Fruit fly (Drosophila melanogaster) whole organism, embryonic: ENCODE results near the gene Ant2.

ENCODE experiments used
- ATbp ChIP-seq: fragments of 200-800 bp; sonication (Bioruptor generic); optimal IDR thresholded peaks from 2 replicates; lab custom pipeline; 2017; ENCODE audit warnings: missing biosample characterization, mild to moderate bottlenecking, missing genetic modification characterization, missing genetic modification reagents
- Abd-B ChIP-seq: fragments of 200-800 bp; sonication (Bioruptor generic); optimal IDR thresholded peaks from 2 replicates; lab custom pipeline; 2018; ENCODE audit warnings: missing biosample characterization, mild to moderate bottlenecking, missing genetic modification characterization, moderate library complexity
- Atf-2 ChIP-seq: fragments of 200-800 bp; sonication (Bioruptor generic); optimal IDR thresholded peaks from 2 replicates; lab custom pipeline; 2016; ENCODE audit warnings: missing biosample characterization, missing genetic modification characterization
- BEAF-32 ChIP-seq: fragments of 200-800 bp; sonication (Bioruptor generic); optimal IDR thresholded peaks from 3 replicates; lab custom pipeline; 2017; ENCODE audit warnings: missing biosample characterization, missing genetic modification characterization, mild to moderate bottlenecking, moderate library complexity, missing genetic modification reagents
- Bdp1 ChIP-seq: fragments of 200-800 bp; sonication (Bioruptor generic); optimal IDR thresholded peaks from 3 replicates; lab custom pipeline; 2016; ENCODE audit warnings: missing biosample characterization, missing genetic modification characterization
- Bteb2 ChIP-seq: fragments of 200-800 bp; sonication (Bioruptor generic); optimal IDR thresholded peaks from 2 replicates; lab custom pipeline; 2016; ENCODE audit warnings: missing biosample characterization, missing genetic modification characterization
- CG10147 ChIP-seq: fragments of 200-800 bp; sonication (Bioruptor generic); optimal IDR thresholded peaks from 2 replicates; lab custom pipeline; 2019; ENCODE audit warnings: missing biosample characterization, mild to moderate bottlenecking, missing genetic modification characterization, moderate library complexity
- CG11247 ChIP-seq: fragments of 200-800 bp; sonication (Bioruptor generic); IDR thresholded peaks from 2 replicates; pipeline ENCODE4 v1.3.6; 2022; ENCODE audit warnings: missing biosample characterization, missing genetic modification characterization
- CG11560 ChIP-seq: fragments of 200-800 bp; sonication (Bioruptor generic); IDR thresholded peaks from 3 replicates; pipeline ENCODE4 v1.3.6; 2022; ENCODE audit warnings: missing biosample characterization, missing genetic modification characterization
- CG12236 ChIP-seq: fragments of 200-800 bp; sonication (Bioruptor generic); optimal IDR thresholded peaks from 2 replicates; lab custom pipeline; 2016; ENCODE audit warnings: missing biosample characterization, missing genetic modification characterization
- CG12769 ChIP-seq: fragments of 200-800 bp; sonication (Bioruptor generic); optimal IDR thresholded peaks from 2 replicates; lab custom pipeline; 2019; ENCODE audit warnings: missing biosample characterization, mild to moderate bottlenecking, missing genetic modification characterization, moderate library complexity
- CG12942 ChIP-seq: fragments of 200-800 bp; sonication (Bioruptor generic); optimal IDR thresholded peaks from 3 replicates; lab custom pipeline; 2016; ENCODE audit warnings: missing biosample characterization, missing genetic modification characterization
- CG14441 ChIP-seq: fragments of 200-800 bp; sonication (Bioruptor generic); IDR thresholded peaks from 2 replicates; pipeline ENCODE4 v1.3.6; 2022; ENCODE audit warnings: missing biosample characterization, missing genetic modification characterization
- CG14860 ChIP-seq: fragments of 200-800 bp; sonication (Bioruptor generic); IDR thresholded peaks from 3 replicates; pipeline ENCODE4 v1.3.6; 2022; ENCODE audit warnings: missing biosample characterization, missing genetic modification characterization; ENCODE audit not compliant: partially characterized antibody
- CG17186 ChIP-seq: fragments of 200-800 bp; sonication (Bioruptor generic); optimal IDR thresholded peaks from 3 replicates; lab custom pipeline; 2017; ENCODE audit warnings: missing biosample characterization, missing genetic modification reagents, missing genetic modification characterization
- CG3163 ChIP-seq: fragments of 200-800 bp; sonication (Bioruptor generic); optimal IDR thresholded peaks from 3 replicates; lab custom pipeline; 2016; ENCODE audit warnings: missing biosample characterization, missing genetic modification characterization
- CG3847 ChIP-seq: fragments of 200-800 bp; sonication (Bioruptor generic); IDR thresholded peaks from 2 replicates; pipeline ENCODE4 v1.3.6; 2022; ENCODE audit warnings: missing biosample characterization, missing genetic modification characterization
- CG4730 ChIP-seq: fragments of 200-800 bp; sonication (Bioruptor generic); IDR thresholded peaks from 2 replicates; pipeline ENCODE4 v1.3.6; 2022; ENCODE audit warnings: missing biosample characterization, missing genetic modification characterization
- CG7786 ChIP-seq: fragments of 200-800 bp; sonication (Bioruptor generic); optimal IDR thresholded peaks from 2 replicates; lab custom pipeline; 2016; ENCODE audit warnings: missing biosample characterization, missing genetic modification characterization
- CG7987 ChIP-seq: fragments of 200-800 bp; sonication (Bioruptor generic); optimal IDR thresholded peaks from 2 replicates; lab custom pipeline; 2018; ENCODE audit warnings: missing biosample characterization, mild to moderate bottlenecking, missing genetic modification characterization, moderate library complexity
- Doc3 ChIP-seq: fragments of 200-800 bp; sonication (Bioruptor generic); IDR thresholded peaks from 3 replicates; pipeline ENCODE4 v1.3.6; 2022; ENCODE audit warnings: missing biosample characterization, missing genetic modification characterization; ENCODE audit not compliant: partially characterized antibody
- Ets65A ChIP-seq: fragments of 200-800 bp; sonication (Bioruptor generic); peaks from one replicate; lab custom pipeline; 2016; ENCODE audit warnings: missing biosample characterization, missing genetic modification characterization
- Gug ChIP-seq: fragments of 200-800 bp; sonication (Bioruptor generic); IDR thresholded peaks from 4 replicates; pipeline ENCODE4 v1.3.6; 2022; ENCODE audit warnings: missing biosample characterization, missing genetic modification characterization
- Hey ChIP-seq: fragments of 200-800 bp; sonication (Bioruptor generic); optimal IDR thresholded peaks from 3 replicates; lab custom pipeline; 2018; ENCODE audit warnings: missing biosample characterization, mild to moderate bottlenecking, missing genetic modification characterization
- HmgD ChIP-seq: fragments of 200-800 bp; sonication (Bioruptor generic); optimal IDR thresholded peaks from 3 replicates; lab custom pipeline; 2016; ENCODE audit warnings: missing biosample characterization, missing genetic modification characterization
- Kr ChIP-seq: fragments of 200-800 bp; sonication (Bioruptor generic); optimal IDR thresholded peaks from 2 replicates; lab custom pipeline; 2017; ENCODE audit warnings: missing biosample characterization, mild to moderate bottlenecking, missing genetic modification characterization
- Mad ChIP-seq: fragments of 200-800 bp; sonication (Bioruptor generic); optimal IDR thresholded peaks from 2 replicates; lab custom pipeline; 2016; ENCODE audit warnings: missing biosample characterization, missing genetic modification characterization
- Max ChIP-seq: fragments of 200-800 bp; sonication (Bioruptor generic); optimal IDR thresholded peaks from 2 replicates; lab custom pipeline; 2016; ENCODE audit warnings: missing biosample characterization, mild to moderate bottlenecking, missing genetic modification characterization
- Med ChIP-seq: fragments of 200-800 bp; sonication (Bioruptor generic); peaks from one replicate; lab custom pipeline; 2016; ENCODE audit warnings: missing biosample characterization, missing genetic modification characterization, mild to moderate bottlenecking, inconsistent platforms, moderate library complexity
- NfI ChIP-seq: fragments of 200-800 bp; sonication (Bioruptor generic); optimal IDR thresholded peaks from 3 replicates; lab custom pipeline; 2018; ENCODE audit warnings: missing biosample characterization, mild to moderate bottlenecking, missing genetic modification characterization, moderate library complexity
- Opbp ChIP-seq: fragments of 200-800 bp; sonication (Bioruptor generic); IDR thresholded peaks from 3 replicates; pipeline ENCODE4 v1.3.6; 2022; ENCODE audit warnings: missing biosample characterization, missing genetic modification characterization; ENCODE audit not compliant: partially characterized antibody
- Rfx ChIP-seq: fragments of 200-800 bp; sonication (Bioruptor generic); IDR thresholded peaks from 2 replicates; pipeline ENCODE4 v1.3.6; 2022; ENCODE audit warnings: missing biosample characterization, missing genetic modification characterization
- Spps ChIP-seq: fragments of 200-800 bp; sonication (Bioruptor generic); optimal IDR thresholded peaks from 2 replicates; lab custom pipeline; 2018; ENCODE audit warnings: missing biosample characterization, mild to moderate bottlenecking, missing genetic modification characterization
- Usf ChIP-seq: fragments of 200-800 bp; sonication (Bioruptor generic); optimal IDR thresholded peaks from 2 replicates; lab custom pipeline; 2017; ENCODE audit warnings: missing genotype, missing biosample characterization, missing genetic modification characterization
- aop ChIP-seq: fragments of 200-800 bp; sonication (Bioruptor generic); IDR thresholded peaks from 2 replicates; pipeline ENCODE4 v1.3.6; 2022; ENCODE audit warnings: missing biosample characterization, missing genetic modification characterization
- bsh ChIP-seq, 2 experiments: fragments of 200-800 bp; sonication (Bioruptor generic); optimal IDR thresholded peaks; 2 replicates each; lab custom pipeline; 2017 to 2018; ENCODE audit warnings: mild to moderate bottlenecking in 2 of 2, missing biosample characterization in 2 of 2, missing genetic modification characterization in 2 of 2, moderate library complexity in 1 of 2
- cas ChIP-seq: fragments of 200-800 bp; sonication (Bioruptor generic); IDR thresholded peaks from 2 replicates; pipeline ENCODE4 v1.3.6; 2022; ENCODE audit warnings: missing biosample characterization, missing genetic modification characterization
- cg ChIP-seq: fragments of 200-800 bp; sonication (Bioruptor generic); optimal IDR thresholded peaks from 3 replicates; lab custom pipeline; 2019; ENCODE audit warnings: missing biosample characterization, mild to moderate bottlenecking, missing genetic modification characterization, moderate library complexity
- chinmo ChIP-seq: fragments of 200-800 bp; sonication (Bioruptor generic); IDR thresholded peaks from 4 replicates; pipeline ENCODE4 v1.3.6; 2022; ENCODE audit warnings: missing biosample characterization, missing genetic modification characterization; ENCODE audit not compliant: partially characterized antibody
- dmrt99B ChIP-seq: fragments of 200-800 bp; sonication (Bioruptor generic); optimal IDR thresholded peaks from 2 replicates; lab custom pipeline; 2018; ENCODE audit warnings: missing biosample characterization, mild to moderate bottlenecking, missing genetic modification characterization, moderate library complexity
- en ChIP-seq: fragments of 200-800 bp; sonication (Bioruptor generic); optimal IDR thresholded peaks from 2 replicates; lab custom pipeline; 2016; ENCODE audit warnings: missing biosample characterization, missing genetic modification characterization
- gfzf ChIP-seq: fragments of 200-800 bp; sonication (Bioruptor generic); optimal IDR thresholded peaks from 2 replicates; lab custom pipeline; 2016; ENCODE audit warnings: missing biosample characterization, mild to moderate bottlenecking, missing genetic modification characterization, moderate library complexity
- gt ChIP-seq: fragments of 200-800 bp; sonication (Bioruptor generic); IDR thresholded peaks from 2 replicates; pipeline ENCODE4 v1.3.6; 2022; ENCODE audit warnings: missing biosample characterization, missing genetic modification characterization
- h ChIP-seq: fragments of >200 bp; optimal IDR thresholded peaks from 2 replicates; lab custom pipeline; 2017
- lmd ChIP-seq: fragments of 200-800 bp; sonication (Bioruptor generic); IDR thresholded peaks from 2 replicates; pipeline ENCODE4 v1.3.6; 2022; ENCODE audit warnings: missing biosample characterization, missing genetic modification characterization
- nau ChIP-seq: fragments of 200-800 bp; sonication (Bioruptor generic); optimal IDR thresholded peaks from 3 replicates; lab custom pipeline; 2017; ENCODE audit warnings: missing biosample characterization, mild to moderate bottlenecking, missing genetic modification characterization, missing genetic modification reagents
- nerfin-2 ChIP-seq: fragments of 200-800 bp; sonication (Bioruptor generic); IDR thresholded peaks from 2 replicates; pipeline ENCODE4 v1.3.6; 2022; ENCODE audit warnings: missing biosample characterization, missing genetic modification characterization; ENCODE audit not compliant: partially characterized antibody
- otp ChIP-seq: fragments of 200-800 bp; sonication (Bioruptor generic); IDR thresholded peaks from 3 replicates; pipeline ENCODE4, ENCODE4 v1.3.6; 2022; ENCODE audit warnings: missing biosample characterization, missing genetic modification characterization
- pros ChIP-seq: fragments of 200-800 bp; sonication (Bioruptor generic); optimal IDR thresholded peaks from 3 replicates; lab custom pipeline; 2019; ENCODE audit warnings: missing biosample characterization, mild to moderate bottlenecking, missing genetic modification characterization, moderate library complexity
- sens-2 ChIP-seq: fragments of 200-800 bp; sonication (Bioruptor generic); IDR thresholded peaks from 2 replicates; pipeline ENCODE4 v1.3.6; 2022; ENCODE audit warnings: missing biosample characterization, missing genetic modification characterization
- sima ChIP-seq: fragments of 200-800 bp; sonication (Bioruptor generic); optimal IDR thresholded peaks from 2 replicates; lab custom pipeline; 2016; ENCODE audit warnings: missing biosample characterization, missing genetic modification characterization

Ant2 gene

DNA sequence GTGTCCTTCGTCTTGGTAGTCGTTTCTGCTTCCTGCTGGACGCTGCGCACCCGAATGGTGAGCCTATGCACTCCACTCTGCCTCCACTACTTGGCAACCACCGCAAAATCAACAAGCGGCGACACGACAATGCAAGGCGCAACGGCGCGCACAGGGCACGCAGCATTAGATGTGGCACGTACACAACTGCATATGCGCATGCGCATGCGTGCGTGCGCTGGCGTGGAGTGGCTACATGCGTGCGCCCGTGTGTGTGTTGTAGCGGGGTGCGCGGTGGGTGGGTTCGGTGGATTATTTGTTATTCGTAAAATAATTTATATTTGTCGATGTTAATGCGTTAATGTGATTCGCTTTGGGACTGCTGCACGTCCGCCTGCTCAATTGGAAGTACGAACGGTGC, 48.9 kb upstream of the Ant2 start (continued):
- TF ChIP-seq en (GFP tag; lab: Kevin White, UChicago) (no peak), Opbp (0 out of 3 replicates have a peak, but pooled peaks have one; percentile 39), Usf (GFP tag; lab: Kevin White, UChicago) (no peak), nau (GFP tag; lab: Kevin White, UChicago) (no peak), NfI (GFP tag; lab: Kevin White, UChicago) (no peak), CG7987 (no peak), Gug (GFP tag; lab: Robert Waterston, UW) (no peak), aop (GFP tag; lab: Robert Waterston, UW) (no peak), Hey (tag; lab: Kevin White, UChicago) (no peak), cg (GFP tag; lab: Kevin White, UChicago) (peak; percentile 24), Kr (GFP tag; lab: Kevin White, UChicago) (no peak), HmgD (GFP tag; lab: Kevin White, UChicago) (no peak), CG14860 (GFP tag; lab: Robert Waterston, UW) (0 out of 3 replicates have a peak, but pooled peaks have one; percentile 28), Ets65A (GFP tag; lab: Kevin White, UChicago) (peak; percentile 57), Rfx (no peak), CG12236 (GFP tag; lab: Kevin White, UChicago) (no peak), CG10147 (GFP tag; lab: Kevin White, UChicago) (no peak)

DNA sequence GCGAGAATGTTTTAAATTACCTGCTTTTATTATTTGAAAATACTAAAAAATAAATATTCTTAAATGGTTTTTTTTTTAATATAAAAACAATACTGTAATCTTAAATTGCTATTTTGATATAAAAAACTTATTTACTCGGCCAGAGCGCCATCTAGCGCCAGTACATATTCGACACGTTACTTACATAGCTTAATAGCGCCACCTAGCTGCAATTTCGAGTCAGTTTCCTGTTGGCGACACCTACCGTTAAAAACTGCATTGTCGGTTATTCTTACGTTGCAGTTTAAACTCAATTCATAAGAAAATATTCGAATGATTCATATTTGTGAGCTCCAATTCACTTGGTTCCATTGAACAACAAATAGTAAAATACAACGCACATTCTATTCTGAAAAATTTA, 45.7 kb upstream of the Ant2 start:
- TF ChIP-seq gfzf (GFP tag; lab: Kevin White, UChicago), result no peak
- no peak for TF ChIP-seq Abd-B
- TF ChIP-seq CG7786, result peak; percentile 17
- no peak for TF ChIP-seq chinmo (GFP tag; lab: Robert Waterston, UW)
- no peak; the same call in 1 of the 2 replicates for TF ChIP-seq gt (GFP tag; lab: Robert Waterston, UW)
- TF ChIP-seq CG4730 (GFP tag; lab: Robert Waterston, UW), result peak; percentile 36; the same call in 1 of the 2 replicates
- no peak for TF ChIP-seq CG17186 (GFP tag; lab: Kevin White, UChicago)
- peak; percentile 50 for TF ChIP-seq Mad (GFP tag; lab: Kevin White, UChicago)
- no peak for TF ChIP-seq cas (GFP tag; lab: Robert Waterston, UW)
- TF ChIP-seq sima (GFP tag; lab: Kevin White, UChicago), result no peak
- no peak for TF ChIP-seq sens-2 (GFP tag; lab: Robert Waterston, UW)
- peak; percentile 96 for TF ChIP-seq Med
- TF ChIP-seq Doc3 (GFP tag; lab: Robert Waterston, UW), result no peak
- peak; percentile 45 for TF ChIP-seq CG12942 (GFP tag; lab: Kevin White, UChicago)
- TF ChIP-seq nau (GFP tag; lab: Kevin White, UChicago), result no peak
- TF ChIP-seq Max, result peak; percentile 6
- no peak for TF ChIP-seq Bteb2 (GFP tag; lab: Kevin White, UChicago)
- peak; percentile 68 for TF ChIP-seq CG3847
- no peak for TF ChIP-seq nerfin-2 (GFP tag; lab: Robert Waterston, UW)
- TF ChIP-seq pros, result no peak
- TF ChIP-seq Bdp1 (GFP tag; lab: Kevin White, UChicago), result peak; percentile 6
- TF ChIP-seq CG3163, result peak; percentile 14
- TF ChIP-seq ATbp (GFP tag; lab: Kevin White, UChicago), result peak; percentile 6
- TF ChIP-seq Atf-2, result peak; percentile 21
- TF ChIP-seq CG14441 (GFP tag; lab: Robert Waterston, UW), result peak; percentile 75
- peak; percentile 69 for TF ChIP-seq CG11247 (GFP tag; lab: Robert Waterston, UW)
- TF ChIP-seq CG11560 (tag; lab: Robert Waterston, UW), result no peak
- TF ChIP-seq dmrt99B (tag; lab: Kevin White, UChicago), result peak; percentile 45
- peak; percentile 68; the same call in 1 of the 2 replicates for TF ChIP-seq lmd
- no peak for TF ChIP-seq Spps (tag; lab: Kevin White, UChicago)
- peak in 1 of 2 experiments; percentile 56 for TF ChIP-seq bsh (GFP tag; optimal IDR thresholded peaks at IDR 0.05; lab: Kevin White, UChicago)
- no peak for TF ChIP-seq otp (GFP tag; lab: Robert Waterston, UW)
- TF ChIP-seq BEAF-32, result no peak
- TF ChIP-seq CG12769 (tag; lab: Kevin White, UChicago), result no peak
- no peak for TF ChIP-seq h (lab: Kevin White, UChicago)
